Fruit fly (Drosophila melanogaster): Measurements from ENCODE around the gene rdgA.

dm6 chrX:9013339-9013939 lies 106.6 kb downstream of the rdgA start:
- no peak for TF ChIP-seq Ets98B (GFP tag; IDR thresholded peaks at IDR 0.05)
- no peak for TF ChIP-seq CG8159 (tag; optimal IDR thresholded peaks at IDR 0.05)
- no peak for TF ChIP-seq Pif1B (GFP tag; optimal IDR thresholded peaks at IDR 0.05)
- TF ChIP-seq CG32121 (GFP tag; IDR thresholded peaks at IDR 0.05) = no peak
- peak; percentile 8 for TF ChIP-seq Pif1A (GFP tag; optimal IDR thresholded peaks at IDR 0.05)
- no peak for TF ChIP-seq CG17806 (tag; optimal IDR thresholded peaks at IDR 0.05)
- TF ChIP-seq fd96Ca (GFP tag; IDR thresholded peaks at IDR 0.05) = no peak
- no peak for TF ChIP-seq Snoo (tag; optimal IDR thresholded peaks at IDR 0.05)
- no peak for TF ChIP-seq CG34367 (tag; optimal IDR thresholded peaks at IDR 0.05)
- TF ChIP-seq gl (tag; optimal IDR thresholded peaks at IDR 0.05) = no peak
- no peak for TF ChIP-seq CG12605 (GFP tag; IDR thresholded peaks at IDR 0.05)
- TF ChIP-seq CG4496 (GFP tag; IDR thresholded peaks at IDR 0.05) = no peak
